Worm (Caenorhabditis elegans) whole organism, midembryonic: ENCODE results near the gene C05D12.7.

Source experiments
- T22C8.4 ChIP-seq: fragments of 200-800 bp; sonication (Bioruptor generic); IDR thresholded peaks from 2 replicates; pipeline ENCODE4 v1.3.6; 2022; ENCODE audit warnings: missing genetic modification characterization, missing compliant biosample characterization
- cog-1 ChIP-seq: sonication (generic microtip); optimal IDR thresholded peaks from 2 replicates; lab custom pipeline; 2016; ENCODE audit warnings: missing genetic modification characterization, missing compliant biosample characterization
- flt-1 ChIP-seq: fragments of 200-800 bp; sonication (Bioruptor generic); IDR thresholded peaks from 2 replicates; pipeline ENCODE4 v1.3.6; 2022; ENCODE audit warnings: missing genetic modification characterization, missing compliant biosample characterization
- klf-2 ChIP-seq: fragments of 200-800 bp; sonication (Bioruptor generic); conservative IDR thresholded peaks from 2 replicates; pipeline ENCODE4 v1.3.6; 2022; ENCODE audit warnings: missing genetic modification reagents, missing genetic modification characterization, missing compliant biosample characterization
- med-1 ChIP-seq: sonication (generic microtip); optimal IDR thresholded peaks from 2 replicates; lab custom pipeline; 2017; ENCODE audit warnings: missing genetic modification characterization, mild to moderate bottlenecking, missing compliant biosample characterization, antibody characterized with exemption, missing genetic modification reagents; ENCODE audit not compliant: insufficient read depth
- ref-1 ChIP-seq: fragments of 200-800 bp; sonication (Bioruptor generic); conservative IDR thresholded peaks from 2 replicates; pipeline ENCODE4 v1.3.6; 2022; ENCODE audit warnings: missing genetic modification reagents, missing genetic modification characterization, missing compliant biosample characterization
- tab-1 ChIP-seq: fragments of 200-800 bp; sonication (Bioruptor generic); IDR thresholded peaks from 2 replicates; pipeline ENCODE4 v1.3.6; 2022; ENCODE audit warnings: missing genetic modification characterization, missing compliant biosample characterization
- ztf-23 ChIP-seq: fragments of 200-800 bp; sonication (Bioruptor generic); IDR thresholded peaks from 2 replicates; pipeline ENCODE4 v1.3.6; 2022; ENCODE audit warnings: missing genetic modification reagents, missing genetic modification characterization, missing compliant biosample characterization
- ztf-29 ChIP-seq: fragments of 200-800 bp; sonication (Bioruptor generic); IDR thresholded peaks from 2 replicates; pipeline ENCODE4 v1.3.6; 2022; ENCODE audit warnings: missing genetic modification reagents, missing genetic modification characterization, missing compliant biosample characterization

The C05D12.7 gene

DNA sequence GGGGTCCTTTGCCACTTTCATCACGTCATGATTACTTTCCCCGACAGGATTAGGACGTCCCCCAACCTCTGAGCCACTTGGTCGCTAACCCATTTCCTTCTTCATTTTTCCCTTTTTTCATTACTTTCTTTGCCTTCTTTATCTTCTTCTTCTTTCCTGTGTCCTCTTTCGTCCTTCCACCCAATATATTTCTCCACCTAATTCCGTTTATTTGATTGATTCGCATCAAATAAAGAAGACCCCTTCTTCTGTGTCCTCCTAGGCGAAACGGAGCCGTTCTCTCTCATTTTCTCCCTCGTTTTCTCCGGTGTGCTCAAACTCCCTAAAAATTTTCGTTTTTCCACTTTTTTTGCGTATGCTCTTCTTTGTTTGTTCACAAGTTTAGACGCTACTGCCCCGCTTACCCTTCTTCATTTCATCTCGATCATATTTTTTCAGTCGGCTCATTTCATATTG lies at the start of gene C05D12.7:
Gene C05D12.7, plus strand, starts transcription at position 406 of the 456 bp plus-strand sequence.
- no peak for TF ChIP-seq ztf-29
- no peak for TF ChIP-seq cog-1 (tag; lab: Kevin White, UChicago)
- TF ChIP-seq med-1 (GFP tag; lab: Kevin White, UChicago): no peak
- no peak for TF ChIP-seq tab-1 (GFP tag; lab: Robert Waterston, UW)
- no peak for TF ChIP-seq T22C8.4 (GFP tag; lab: Robert Waterston, UW)
- TF ChIP-seq flt-1: no peak
- no peak for TF ChIP-seq klf-2 (GFP tag; lab: Robert Waterston, UW)
- TF ChIP-seq ref-1 (GFP tag; lab: Robert Waterston, UW): no peak
- TF ChIP-seq ztf-23 (GFP tag; lab: Robert Waterston, UW): no peak

DNA sequence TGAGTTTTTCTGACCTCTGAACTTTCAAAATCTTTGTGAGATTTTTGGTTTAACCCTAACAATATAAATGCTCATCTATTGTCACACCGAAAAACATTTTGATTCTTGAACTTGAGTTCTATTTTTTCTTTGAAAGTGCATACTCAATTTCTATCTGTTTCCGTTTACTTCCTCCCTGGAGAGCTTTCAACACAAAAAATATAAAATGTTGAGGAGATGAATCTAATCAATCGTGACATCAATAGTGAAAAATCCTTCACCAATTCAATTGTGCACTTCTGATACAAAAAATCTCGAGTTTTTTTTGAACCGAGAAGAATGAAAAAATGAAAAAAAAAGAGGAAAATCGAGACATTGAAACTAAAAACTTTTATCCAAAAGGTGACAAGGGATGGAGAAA lies 48.1 kb upstream of the C05D12.7 start:
- TF ChIP-seq flt-1 (no peak), ztf-29 (no peak), cog-1 (tag; lab: Kevin White, UChicago) (no peak), med-1 (GFP tag; lab: Kevin White, UChicago) (no peak), tab-1 (GFP tag; lab: Robert Waterston, UW) (no peak), T22C8.4 (GFP tag; lab: Robert Waterston, UW) (no peak)

DNA sequence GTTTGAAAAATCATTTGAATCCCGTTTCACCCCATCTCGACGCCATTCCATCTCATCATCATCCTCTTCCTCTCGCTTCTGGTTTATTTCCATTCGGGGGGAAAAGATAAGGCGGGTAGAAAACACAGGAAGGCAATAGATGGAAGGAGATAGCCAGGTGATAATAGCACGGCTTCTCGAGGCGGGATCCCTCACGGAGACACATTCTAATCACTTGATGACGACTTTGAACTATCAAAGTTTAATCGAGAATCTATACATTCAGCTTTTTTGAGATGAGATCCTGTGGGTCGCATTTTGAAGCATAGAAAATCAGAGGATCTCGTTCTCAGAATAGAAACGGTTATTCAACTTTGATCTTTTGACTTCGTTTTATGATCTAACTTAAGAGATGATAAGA lies 37.9 kb upstream of the C05D12.7 start, which contains the start of gene C33B4.2:
Gene C33B4.2, minus strand, starts transcription at position 165 of the 400 bp plus-strand sequence.
- no peak for TF ChIP-seq ztf-29
- no peak for TF ChIP-seq tab-1 (GFP tag; lab: Robert Waterston, UW)
- TF ChIP-seq T22C8.4 (GFP tag; lab: Robert Waterston, UW): no peak
- no peak for TF ChIP-seq flt-1
- no peak for TF ChIP-seq cog-1 (tag; lab: Kevin White, UChicago)
- TF ChIP-seq ref-1 (GFP tag; lab: Robert Waterston, UW): no peak
- TF ChIP-seq med-1 (GFP tag; lab: Kevin White, UChicago): no peak
- TF ChIP-seq ztf-23 (GFP tag; lab: Robert Waterston, UW): no peak
- no peak for TF ChIP-seq klf-2 (GFP tag; lab: Robert Waterston, UW)

DNA sequence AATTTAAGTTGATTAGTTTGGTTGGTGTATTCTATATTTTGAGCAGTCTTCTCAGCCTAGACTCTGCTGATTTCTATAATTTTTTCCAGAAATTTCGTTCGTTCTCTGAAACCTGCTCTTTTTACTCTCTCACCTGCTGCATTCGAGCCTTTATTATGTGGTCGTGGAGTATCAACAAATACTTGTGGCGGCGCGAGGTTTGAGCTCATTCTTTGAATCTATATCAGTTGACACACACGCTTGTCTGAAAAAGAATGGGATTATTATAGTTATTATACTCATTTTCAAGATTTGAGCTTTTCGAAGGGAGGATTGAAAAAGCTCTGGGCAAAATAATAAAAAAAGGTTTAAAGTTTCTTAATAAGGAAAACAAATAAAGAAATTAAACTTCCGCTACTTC lies 33.9 kb upstream of the C05D12.7 start:
- TF ChIP-seq ref-1 (GFP tag; lab: Robert Waterston, UW) (no peak), med-1 (GFP tag; lab: Kevin White, UChicago) (no peak), cog-1 (tag; lab: Kevin White, UChicago) (no peak), T22C8.4 (GFP tag; lab: Robert Waterston, UW) (no peak), klf-2 (GFP tag; lab: Robert Waterston, UW) (no peak), ztf-23 (GFP tag; lab: Robert Waterston, UW) (no peak), flt-1 (no peak), tab-1 (GFP tag; lab: Robert Waterston, UW) (no peak), ztf-29 (no peak)

DNA sequence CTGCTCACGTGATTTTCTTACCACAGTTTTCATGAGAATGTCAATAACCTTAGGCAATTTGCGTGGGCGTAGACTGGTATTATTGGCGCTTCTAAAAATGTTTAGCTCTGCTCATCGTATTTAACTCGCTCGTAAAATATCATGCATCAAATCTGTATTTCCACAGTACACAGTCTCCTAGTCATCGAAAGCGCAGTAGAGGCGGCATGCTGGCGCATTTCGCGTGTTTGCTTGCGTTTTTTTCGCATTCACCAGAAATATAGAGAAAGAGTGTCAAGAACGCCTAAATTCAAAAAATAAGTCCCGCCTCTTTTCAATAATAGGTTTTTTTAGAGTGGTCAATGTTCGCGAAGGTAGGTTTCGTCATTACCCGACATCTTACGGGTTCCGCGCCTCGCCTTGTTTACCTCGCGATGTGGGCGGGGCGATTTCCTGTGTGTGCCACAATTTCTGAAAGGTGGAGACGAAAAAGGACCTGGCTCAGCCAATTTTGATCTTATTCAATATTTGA lies 33.2 kb upstream of the C05D12.7 start:
- no peak for TF ChIP-seq cog-1 (tag; lab: Kevin White, UChicago)
- TF ChIP-seq ztf-23 (GFP tag; lab: Robert Waterston, UW): no peak
- TF ChIP-seq med-1 (GFP tag; lab: Kevin White, UChicago): no peak
- TF ChIP-seq T22C8.4 (GFP tag; lab: Robert Waterston, UW): no peak
- no peak for TF ChIP-seq ref-1 (GFP tag; lab: Robert Waterston, UW)
- TF ChIP-seq tab-1 (GFP tag; lab: Robert Waterston, UW): no peak
- no peak for TF ChIP-seq klf-2 (GFP tag; lab: Robert Waterston, UW)
- TF ChIP-seq ztf-29: no peak
- TF ChIP-seq flt-1: no peak

DNA sequence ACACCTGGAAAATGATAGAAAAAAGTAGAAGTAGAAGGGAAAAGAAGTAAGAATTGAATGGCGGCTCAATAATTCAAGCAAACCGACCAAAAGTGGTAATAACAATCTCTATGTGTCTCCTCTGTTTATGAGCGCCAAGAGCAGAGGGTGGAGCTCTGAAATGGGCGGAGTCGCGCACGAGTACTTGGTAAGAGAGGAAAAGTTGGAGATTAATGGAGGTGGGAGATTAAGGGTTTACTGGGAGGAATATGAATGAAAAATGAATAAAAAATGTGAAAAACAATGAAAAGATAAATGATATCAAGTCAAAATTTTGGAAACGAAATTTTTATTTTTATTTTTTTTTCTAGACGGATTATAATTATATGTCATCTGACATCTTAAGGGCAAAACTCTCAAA lies 32.2 kb upstream of the C05D12.7 start:
- TF ChIP-seq cog-1 (tag; lab: Kevin White, UChicago) (no peak), ztf-23 (GFP tag; lab: Robert Waterston, UW) (no peak), tab-1 (GFP tag; lab: Robert Waterston, UW) (no peak)

DNA sequence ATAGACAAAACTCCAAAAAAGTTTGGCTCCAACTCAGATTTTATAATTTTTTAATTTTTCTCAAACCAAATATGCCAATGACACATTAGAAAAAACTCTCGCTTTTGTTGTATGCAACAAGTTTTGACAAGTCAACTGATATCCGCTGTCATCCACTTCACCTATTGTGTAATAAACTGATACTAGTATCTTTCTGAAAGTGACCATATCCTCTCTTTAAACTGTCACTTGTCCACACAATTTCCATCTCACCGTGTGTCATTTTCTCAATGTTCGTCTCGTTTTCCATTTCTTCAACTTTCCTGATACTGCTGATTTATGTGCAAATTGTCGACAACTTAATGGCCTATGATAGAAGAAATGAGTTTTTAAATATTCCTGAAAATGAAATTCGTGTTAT lies 26.8 kb upstream of the C05D12.7 start, which contains the start of the genes C33B4.5 and C33B4.4:
Gene C33B4.5, plus strand, starts transcription at position 270 of the 400 bp plus-strand sequence.
Gene C33B4.4, minus strand, starts transcription at position 385 of the 400 bp plus-strand sequence.
- TF ChIP-seq flt-1: no peak

DNA sequence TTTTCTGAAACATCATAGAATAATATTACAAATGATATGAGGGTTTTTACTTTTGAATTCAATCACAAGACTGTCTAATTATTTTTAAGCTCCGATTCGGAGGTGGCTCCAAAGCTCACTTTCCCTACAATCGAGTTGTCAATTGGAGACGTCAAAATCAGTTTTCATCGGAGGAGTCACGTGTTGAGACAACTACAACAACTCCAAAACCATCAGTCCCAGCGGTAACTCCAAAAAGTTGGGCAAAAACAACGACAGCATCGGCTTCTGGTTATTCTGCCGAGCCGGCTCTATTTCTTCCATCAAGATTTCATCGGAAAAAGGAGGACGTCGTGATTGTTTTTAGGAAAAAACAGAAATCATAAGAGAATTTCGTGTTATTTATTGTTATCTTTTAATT lies 25.8 kb upstream of the C05D12.7 start:
- TF ChIP-seq T22C8.4 (GFP tag; lab: Robert Waterston, UW) (no peak), flt-1 (no peak), klf-2 (GFP tag; lab: Robert Waterston, UW) (no peak), med-1 (GFP tag; lab: Kevin White, UChicago) (no peak), ref-1 (GFP tag; lab: Robert Waterston, UW) (no peak), ztf-29 (no peak), ztf-23 (GFP tag; lab: Robert Waterston, UW) (no peak), tab-1 (GFP tag; lab: Robert Waterston, UW) (no peak), cog-1 (tag; lab: Kevin White, UChicago) (no peak)

DNA sequence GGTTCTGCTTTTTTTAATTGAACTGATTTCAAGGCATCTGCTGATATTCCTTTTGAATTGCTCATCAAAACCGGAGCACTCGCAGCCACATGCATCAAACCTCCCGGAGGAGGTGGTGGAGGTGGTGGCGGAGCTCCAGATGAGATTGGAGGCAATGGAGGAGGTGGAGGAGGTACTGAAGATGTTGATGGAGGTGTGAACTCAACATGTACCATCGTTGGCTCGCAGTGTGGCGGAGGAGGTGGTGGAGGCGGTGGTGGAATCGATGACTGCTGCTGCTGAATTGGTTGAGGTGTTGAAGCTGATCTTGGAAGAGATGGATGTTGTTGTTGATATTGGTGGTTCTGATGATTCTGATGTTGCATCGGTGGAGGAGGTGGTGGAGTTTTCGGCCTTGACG lies 22.9 kb upstream of the C05D12.7 start:
- TF ChIP-seq cog-1 (tag; lab: Kevin White, UChicago): no peak
- 0 out of 2 replicates have a peak, but pooled peaks have one; percentile 39 for TF ChIP-seq tab-1 (GFP tag; lab: Robert Waterston, UW)

DNA sequence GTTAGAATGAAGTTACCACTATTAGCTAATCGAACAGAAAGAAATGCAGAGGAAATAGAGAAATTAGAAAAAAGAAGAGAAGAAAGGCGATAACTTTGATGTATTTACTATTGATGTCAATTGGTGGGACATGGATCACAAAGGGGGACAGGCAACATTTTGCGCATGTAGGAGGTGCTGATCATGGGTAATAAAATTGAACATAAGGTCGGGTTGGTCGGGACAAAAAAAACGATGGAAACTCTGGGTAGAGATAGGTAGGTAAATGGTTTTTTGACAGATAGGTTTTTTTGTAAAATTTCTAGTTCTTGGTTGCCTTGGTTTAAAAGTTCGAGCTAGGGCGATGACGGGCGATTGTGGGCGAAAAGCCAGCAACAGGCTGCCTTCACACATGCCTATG lies 19.0 kb upstream of the C05D12.7 start, which contains the start of gene shn-1:
Gene shn-1, minus strand, starts transcription at position 101 of the 400 bp plus-strand sequence.
- TF ChIP-seq ztf-29 (no peak), T22C8.4 (GFP tag; lab: Robert Waterston, UW) (no peak), ztf-23 (GFP tag; lab: Robert Waterston, UW) (no peak), ref-1 (GFP tag; lab: Robert Waterston, UW) (no peak), med-1 (GFP tag; lab: Kevin White, UChicago) (no peak), cog-1 (tag; lab: Kevin White, UChicago) (no peak), tab-1 (GFP tag; lab: Robert Waterston, UW) (no peak), flt-1 (no peak), klf-2 (GFP tag; lab: Robert Waterston, UW) (no peak)
